Worm (Caenorhabditis elegans): Measurements from ENCODE around the gene ZK688.11.

The ZK688.11 gene

ce11 chrIII:7919823-7920222 lies 35.1 kb upstream of the ZK688.11 start, which contains the start of gene C29E4.14:
TSS of gene C29E4.14 (plus strand) at chrIII:7920123.
- no peak for TF ChIP-seq ceh-19 (GFP tag; optimal IDR thresholded peaks at IDR 0.05)
- no peak for TF ChIP-seq nfya-1 (tag; optimal IDR thresholded peaks at IDR 0.05)
- no peak for TF ChIP-seq K02D7.2 (tag; optimal IDR thresholded peaks at IDR 0.05)
- TF ChIP-seq lim-6 (tag; optimal IDR thresholded peaks at IDR 0.05): no peak
- TF ChIP-seq ceh-30 (tag; optimal IDR thresholded peaks at IDR 0.05): no peak
- TF ChIP-seq hlh-13 (GFP tag; optimal IDR thresholded peaks at IDR 0.05): no peak
- no peak for TF ChIP-seq fkh-6 (tag; optimal IDR thresholded peaks at IDR 0.05)
- TF ChIP-seq nhr-11 (tag; optimal IDR thresholded peaks at IDR 0.05): no peak
- no peak for TF ChIP-seq C08G9.2 (tag; optimal IDR thresholded peaks at IDR 0.05)
- no peak for TF ChIP-seq hlh-15 (tag; optimal IDR thresholded peaks at IDR 0.05)

- no peak for TF ChIP-seq ceh-31 (tag; optimal IDR thresholded peaks at IDR 0.05)
- TF ChIP-seq C08G9.2 (tag; optimal IDR thresholded peaks at IDR 0.05): no peak
- no peak for TF ChIP-seq gmeb-2 (tag; optimal IDR thresholded peaks at IDR 0.05)
- TF ChIP-seq fax-1 (tag; optimal IDR thresholded peaks at IDR 0.05): no peak
- TF ChIP-seq ceh-19 (GFP tag; optimal IDR thresholded peaks at IDR 0.05): no peak
- TF ChIP-seq nhr-11 (tag; optimal IDR thresholded peaks at IDR 0.05): no peak
- no peak for TF ChIP-seq ceh-22 (tag; optimal IDR thresholded peaks at IDR 0.05)
- no peak for TF ChIP-seq ceh-24 (tag; optimal IDR thresholded peaks at IDR 0.05)
- no peak for TF ChIP-seq pha-2 (tag; optimal IDR thresholded peaks at IDR 0.05)
- TF ChIP-seq ahr-1 (tag; optimal IDR thresholded peaks at IDR 0.05): no peak
- TF ChIP-seq pha-4 (tag; optimal IDR thresholded peaks at IDR 0.05): no peak
- TF ChIP-seq sox-2 (GFP tag; IDR thresholded peaks at IDR 0.05): no peak
- no peak for TF ChIP-seq hlh-13 (GFP tag; optimal IDR thresholded peaks at IDR 0.05)
- TF ChIP-seq unc-3 (GFP tag; conservative IDR thresholded peaks at IDR 0.05): no peak
- no peak for TF ChIP-seq unc-3 (tag; optimal IDR thresholded peaks at IDR 0.05)
- no peak for TF ChIP-seq pax-1 (tag; optimal IDR thresholded peaks at IDR 0.05)
- TF ChIP-seq ceh-14 (tag; optimal IDR thresholded peaks at IDR 0.05): no peak
Measured at ce11 chrIII:7917667-7918066, 32.9 kb upstream of the ZK688.11 start, which contains the start of gene gly-3. TSS of gene gly-3 (minus strand) at chrIII:7917767.

ce11 chrIII:7913488-7913887 lies 28.7 kb upstream of the ZK688.11 start, which contains the start of gene ZK688.12:
TSS of gene ZK688.12 (minus strand) at chrIII:7913588.
- no peak for TF ChIP-seq ceh-2 (tag; optimal IDR thresholded peaks at IDR 0.05)
- no peak for TF ChIP-seq ref-2 (tag; optimal IDR thresholded peaks at IDR 0.05)
- TF ChIP-seq pha-4 (tag; optimal IDR thresholded peaks at IDR 0.05): no peak
- TF ChIP-seq pqm-1 (tag; optimal IDR thresholded peaks at IDR 0.05): no peak
- TF ChIP-seq fkh-6 (tag; optimal IDR thresholded peaks at IDR 0.05): no peak
- TF ChIP-seq fax-1 (tag; optimal IDR thresholded peaks at IDR 0.05): no peak
- TF ChIP-seq pha-2 (tag; optimal IDR thresholded peaks at IDR 0.05): no peak
- TF ChIP-seq ceh-14 (tag; optimal IDR thresholded peaks at IDR 0.05): no peak
- TF ChIP-seq pros-1 (tag; optimal IDR thresholded peaks at IDR 0.05): no peak
- TF ChIP-seq tbx-7 (tag; optimal IDR thresholded peaks at IDR 0.05): no peak
- no peak for TF ChIP-seq ceh-9 (tag; optimal IDR thresholded peaks at IDR 0.05)
- no peak for TF ChIP-seq hlh-8 (tag; optimal IDR thresholded peaks at IDR 0.05)
- TF ChIP-seq ceh-31 (tag; optimal IDR thresholded peaks at IDR 0.05): no peak
- no peak for TF ChIP-seq unc-3 (GFP tag; conservative IDR thresholded peaks at IDR 0.05)
- no peak for TF ChIP-seq unc-3 (tag; optimal IDR thresholded peaks at IDR 0.05)
- TF ChIP-seq nhr-232 (tag; optimal IDR thresholded peaks at IDR 0.05): no peak

ce11 chrIII:7911621-7912020 lies 26.9 kb upstream of the ZK688.11 start, which contains the start of gene ZK688.7:
TSS of gene ZK688.7 (minus strand) at chrIII:7911634.
- no peak for TF ChIP-seq eyg-1 (tag; optimal IDR thresholded peaks at IDR 0.05)
- peak; percentile 81 for TF ChIP-seq hlh-30 (tag; optimal IDR thresholded peaks at IDR 0.05; ENCODE audit: insufficient read depth)
- TF ChIP-seq ceh-22 (tag; optimal IDR thresholded peaks at IDR 0.05): no peak

ce11 chrIII:7909263-7909662 lies 24.5 kb upstream of the ZK688.11 start, which contains the start of gene ZK688.1:
TSS of gene ZK688.1 (plus strand) at chrIII:7909563.
- no peak for TF ChIP-seq pqm-1 (tag; optimal IDR thresholded peaks at IDR 0.05)
- TF ChIP-seq ceh-19 (GFP tag; optimal IDR thresholded peaks at IDR 0.05): no peak
- TF ChIP-seq unc-42 (tag; optimal IDR thresholded peaks at IDR 0.05): no peak
- no peak for TF ChIP-seq madf-2 (tag; optimal IDR thresholded peaks at IDR 0.05)
- TF ChIP-seq npax-4 (tag; optimal IDR thresholded peaks at IDR 0.05): no peak
- no peak for TF ChIP-seq C08G9.2 (tag; optimal IDR thresholded peaks at IDR 0.05)
- TF ChIP-seq ceh-45 (GFP tag; IDR thresholded peaks at IDR 0.05): no peak
- TF ChIP-seq nhr-11 (tag; optimal IDR thresholded peaks at IDR 0.05): no peak
- TF ChIP-seq ceh-48 (tag; optimal IDR thresholded peaks at IDR 0.05): no peak
- no peak for TF ChIP-seq fax-1 (tag; optimal IDR thresholded peaks at IDR 0.05)
- TF ChIP-seq gmeb-2 (tag; optimal IDR thresholded peaks at IDR 0.05): no peak
- no peak for TF ChIP-seq ceh-30 (tag; optimal IDR thresholded peaks at IDR 0.05)
- no peak for TF ChIP-seq tbx-7 (tag; optimal IDR thresholded peaks at IDR 0.05)
- no peak for TF ChIP-seq hlh-30 (tag; optimal IDR thresholded peaks at IDR 0.05; ENCODE audit: insufficient read depth)
- TF ChIP-seq sox-2 (GFP tag; IDR thresholded peaks at IDR 0.05): no peak
- no peak for TF ChIP-seq hlh-6 (tag; optimal IDR thresholded peaks at IDR 0.05)
- no peak for TF ChIP-seq ceh-14 (tag; optimal IDR thresholded peaks at IDR 0.05)
